Worm (Caenorhabditis elegans) whole organism, midembryonic: Measurements from ENCODE around the gene T06C12.14.

Source experiments
- flt-1 ChIP-seq: fragments of 200-800 bp; sonication (Bioruptor generic); IDR thresholded peaks from 2 replicates; pipeline ENCODE4 v1.3.6; 2022; ENCODE audit warnings: missing genetic modification characterization, missing compliant biosample characterization
- med-1 ChIP-seq: sonication (generic microtip); optimal IDR thresholded peaks from 2 replicates; lab custom pipeline; 2017; ENCODE audit warnings: missing genetic modification characterization, mild to moderate bottlenecking, missing compliant biosample characterization, antibody characterized with exemption, missing genetic modification reagents; ENCODE audit not compliant: insufficient read depth
- ztf-29 ChIP-seq: fragments of 200-800 bp; sonication (Bioruptor generic); IDR thresholded peaks from 2 replicates; pipeline ENCODE4 v1.3.6; 2022; ENCODE audit warnings: missing genetic modification reagents, missing genetic modification characterization, missing compliant biosample characterization

DNA sequence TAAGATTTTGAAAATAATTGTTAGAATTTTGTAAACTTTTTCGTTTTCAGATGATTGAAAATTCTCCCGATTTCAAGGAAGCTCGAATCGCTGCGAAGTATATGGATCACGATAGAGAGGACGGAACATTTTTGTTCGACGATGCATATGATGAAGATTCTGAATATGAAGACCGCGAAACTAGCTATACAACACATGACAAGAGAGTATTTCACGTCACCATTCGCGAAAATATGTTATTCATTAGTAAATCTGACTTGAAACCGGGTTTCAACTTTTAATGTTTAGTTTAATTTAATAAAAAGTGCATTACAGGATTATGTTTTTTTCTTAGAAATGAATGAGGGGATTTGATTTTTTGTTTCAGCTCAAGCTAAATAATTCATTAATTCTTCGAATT, 29.4 kb upstream of the T06C12.14 start, which contains the start of gene str-57:
- TF ChIP-seq med-1 (GFP tag; lab: Kevin White, UChicago) (no peak), flt-1 (GFP tag; lab: Robert Waterston, UW) (no peak), ztf-29 (GFP tag; lab: Robert Waterston, UW) (no peak)
